1 fruit fly cellular context compared by ENCODE assay signal in genomic region chr3R:19162135-19162616, dm6.
TF ChIP-seq lines count a peak whose summit lies in the region.

CG42359 (minus strand) TSS chr3R:19162300.
Nsun5 (minus strand) TSS chr3R:19162300.

TF ChIP-seq in whole organism, embryonic, 481 proteins besides CTCF, POLR2A, EP300 and RAD21 (continued from another document):
- TF ChIP-seq tgo (GFP tag; IDR thresholded peaks at IDR 0.05; lab: Robert Waterston, UW) (peak; percentile 86), yki (optimal IDR thresholded peaks at IDR 0.05; lab: Kevin White, UChicago) (no peak), HmgD (GFP tag; optimal IDR thresholded peaks at IDR 0.05; lab: Kevin White, UChicago) (peak; percentile 95), CG10565 (GFP tag; optimal IDR thresholded peaks at IDR 0.05; lab: Kevin White, UChicago) (peak; percentile 46), D19B (GFP tag; optimal IDR thresholded peaks at IDR 0.05; lab: Kevin White, UChicago) (peak; percentile 100), CG8388 (GFP tag; optimal IDR thresholded peaks at IDR 0.05; lab: Kevin White, UChicago) (peak; percentile 85), H15 (GFP tag; IDR thresholded peaks at IDR 0.05; lab: Robert Waterston, UW) (peak; percentile 85; the same call in 2 of the 3 replicates), sens (GFP tag; lab: Kevin White, UChicago) (peak; percentile 98), nerfin-2 (GFP tag; IDR thresholded peaks at IDR 0.05; lab: Robert Waterston, UW; ENCODE audit: partially characterized antibody) (peak; percentile 76), MTF-1 (GFP tag; optimal IDR thresholded peaks at IDR 0.05; lab: Kevin White, UChicago; ENCODE audit: borderline replicate concordance) (peak; percentile 50), nau (GFP tag; optimal IDR thresholded peaks at IDR 0.05; lab: Kevin White, UChicago) (peak; percentile 65), repo (GFP tag; optimal IDR thresholded peaks at IDR 0.05; lab: Kevin White, UChicago) (peak; percentile 81), unc-4 (GFP tag; IDR thresholded peaks at IDR 0.05; lab: Robert Waterston, UW; ENCODE audit: partially characterized antibody) (peak; percentile 95), CG1602 (GFP tag; optimal IDR thresholded peaks at IDR 0.05; lab: Kevin White, UChicago) (peak; percentile 87), Deaf1 (tag; optimal IDR thresholded peaks at IDR 0.05; lab: Kevin White, UChicago) (peak; percentile 62), CG18599 (GFP tag; optimal IDR thresholded peaks at IDR 0.05; lab: Kevin White, UChicago) (peak; percentile 89), Ada2b (GFP tag; IDR thresholded peaks at IDR 0.05; lab: Robert Waterston, UW) (peak; percentile 89), hth (optimal IDR thresholded peaks at IDR 0.05; lab: Kevin White, UChicago) (no peak), CG7839 (tag; optimal IDR thresholded peaks at IDR 0.05; lab: Kevin White, UChicago) (peak; percentile 83), H2.0 (GFP tag; IDR thresholded peaks at IDR 0.05; lab: Robert Waterston, UW) (peak; percentile 88), CkIIα-i1 (GFP tag; IDR thresholded peaks at IDR 0.05; lab: Robert Waterston, UW) (no peak), Lim3 (GFP tag; IDR thresholded peaks at IDR 0.05; lab: Robert Waterston, UW) (no peak), CG12299 (tag; optimal IDR thresholded peaks at IDR 0.05; lab: Kevin White, UChicago) (peak; percentile 79), CG14441 (GFP tag; IDR thresholded peaks at IDR 0.05; lab: Robert Waterston, UW) (peak; percentile 91), cas (GFP tag; IDR thresholded peaks at IDR 0.05; lab: Robert Waterston, UW) (peak; percentile 72), CG3281 (GFP tag; optimal IDR thresholded peaks at IDR 0.05; lab: Kevin White, UChicago) (peak; percentile 84), pan (optimal IDR thresholded peaks at IDR 0.05; lab: Kevin White, UChicago) (no peak), pan (GFP tag; optimal IDR thresholded peaks at IDR 0.05 in 1 of 2, IDR thresholded peaks at IDR 0.05 in 1 of 2) (peak in 1 of 2 experiments; percentile 90), prd (optimal IDR thresholded peaks at IDR 0.05; lab: Kevin White, UChicago) (no peak), prd (GFP tag; IDR thresholded peaks at IDR 0.05; lab: Robert Waterston, UW) (peak; percentile 95), Blimp-1 (GFP tag; optimal IDR thresholded peaks at IDR 0.05; lab: Kevin White, UChicago) (peak; percentile 89), CG4730 (GFP tag; IDR thresholded peaks at IDR 0.05; lab: Robert Waterston, UW) (peak; percentile 83), da (GFP tag; optimal IDR thresholded peaks at IDR 0.05; lab: Kevin White, UChicago) (peak; percentile 81), CG32532 (GFP tag; IDR thresholded peaks at IDR 0.05; lab: Robert Waterston, UW) (peak; percentile 92), sr (GFP tag; IDR thresholded peaks at IDR 0.05; lab: Robert Waterston, UW) (peak; percentile 62; the same call in 2 of the 3 replicates), Adf1 (GFP tag; IDR thresholded peaks at IDR 0.05; lab: Robert Waterston, UW) (peak; percentile 33; the same call in 1 of the 2 replicates), CG17361 (GFP tag; IDR thresholded peaks at IDR 0.05; lab: Robert Waterston, UW) (peak; percentile 92), CG12104 (GFP tag; optimal IDR thresholded peaks at IDR 0.05; lab: Kevin White, UChicago) (peak; percentile 78), YL-1 (GFP tag; optimal IDR thresholded peaks at IDR 0.05; lab: Kevin White, UChicago) (peak; percentile 95), grn (GFP tag; optimal IDR thresholded peaks at IDR 0.05; lab: Kevin White, UChicago) (peak; percentile 46), CG9437 (GFP tag; optimal IDR thresholded peaks at IDR 0.05; lab: Kevin White, UChicago) (peak; percentile 55), row (GFP tag; IDR thresholded peaks at IDR 0.05; lab: Robert Waterston, UW) (peak; percentile 96), CG4328 (GFP tag; optimal IDR thresholded peaks at IDR 0.05; lab: Kevin White, UChicago) (peak; percentile 79), Eip74EF (GFP tag; optimal IDR thresholded peaks at IDR 0.05; lab: Kevin White, UChicago) (peak in 1 of 2 experiments; percentile 63), CG31441 (GFP tag; IDR thresholded peaks at IDR 0.05; lab: Robert Waterston, UW) (peak; percentile 85), nmo (GFP tag; optimal IDR thresholded peaks at IDR 0.05; lab: Kevin White, UChicago) (peak; percentile 92), tup (GFP tag; optimal IDR thresholded peaks at IDR 0.05; lab: Kevin White, UChicago) (peak; percentile 67), sisA (GFP tag; IDR thresholded peaks at IDR 0.05; lab: Robert Waterston, UW) (peak; percentile 89), gcm2 (GFP tag; optimal IDR thresholded peaks at IDR 0.05; lab: Kevin White, UChicago) (peak; percentile 28), chn (GFP tag; optimal IDR thresholded peaks at IDR 0.05; lab: Kevin White, UChicago) (peak; percentile 94), Meics (GFP tag; optimal IDR thresholded peaks at IDR 0.05; lab: Kevin White, UChicago) (peak; percentile 83), CG14860 (GFP tag; IDR thresholded peaks at IDR 0.05; lab: Robert Waterston, UW; ENCODE audit: partially characterized antibody) (peak; percentile 82), shn (GFP tag; optimal IDR thresholded peaks at IDR 0.05; lab: Kevin White, UChicago) (peak; percentile 91), psq (GFP tag; optimal IDR thresholded peaks at IDR 0.05; lab: Kevin White, UChicago) (peak; percentile 67), BtbVII (GFP tag; optimal IDR thresholded peaks at IDR 0.05; lab: Kevin White, UChicago) (peak; percentile 79), CG7271 (tag; optimal IDR thresholded peaks at IDR 0.05; lab: Kevin White, UChicago) (peak; percentile 84), bcd (GFP tag; optimal IDR thresholded peaks at IDR 0.05; lab: Kevin White, UChicago) (peak; percentile 87), h (optimal IDR thresholded peaks at IDR 0.05; lab: Kevin White, UChicago) (no peak), tio (GFP tag; optimal IDR thresholded peaks at IDR 0.05; lab: Kevin White, UChicago) (peak; percentile 76), CG34422 (GFP tag; IDR thresholded peaks at IDR 0.05; lab: Robert Waterston, UW) (peak; percentile 90), Xbp1 (GFP tag; optimal IDR thresholded peaks at IDR 0.05; lab: Kevin White, UChicago) (peak; percentile 94), Oli (tag; optimal IDR thresholded peaks at IDR 0.05; lab: Kevin White, UChicago) (peak; percentile 81), lab (GFP tag; optimal IDR thresholded peaks at IDR 0.05; lab: Kevin White, UChicago) (peak; percentile 93), Fer3 (tag; optimal IDR thresholded peaks at IDR 0.05; lab: Kevin White, UChicago) (peak; percentile 86), pros (GFP tag; optimal IDR thresholded peaks at IDR 0.05; lab: Kevin White, UChicago) (no peak), CG11504 (tag; optimal IDR thresholded peaks at IDR 0.05; lab: Kevin White, UChicago) (peak; percentile 86), HHEX (GFP tag; optimal IDR thresholded peaks at IDR 0.05; lab: Kevin White, UChicago) (peak; percentile 84), CG4282 (GFP tag; optimal IDR thresholded peaks at IDR 0.05; lab: Kevin White, UChicago) (peak; percentile 85), Opbp (GFP tag; IDR thresholded peaks at IDR 0.05; lab: Robert Waterston, UW; ENCODE audit: partially characterized antibody) (peak; percentile 82), lmd (GFP tag; IDR thresholded peaks at IDR 0.05; lab: Robert Waterston, UW) (peak; percentile 84), Sry-δ (GFP tag; optimal IDR thresholded peaks at IDR 0.05; lab: Kevin White, UChicago) (peak; percentile 92), Abd-B (GFP tag; optimal IDR thresholded peaks at IDR 0.05; lab: Kevin White, UChicago) (peak; percentile 90), CG30020 (tag; optimal IDR thresholded peaks at IDR 0.05; lab: Kevin White, UChicago) (peak; percentile 82), Hand (GFP tag; optimal IDR thresholded peaks at IDR 0.05; lab: Kevin White, UChicago) (peak; percentile 48), CG8290 (GFP tag; optimal IDR thresholded peaks at IDR 0.05; lab: Kevin White, UChicago) (peak; percentile 94), CG8290 (tag; optimal IDR thresholded peaks at IDR 0.05; lab: Kevin White, UChicago) (peak; percentile 80 to 96), Camta (GFP tag; optimal IDR thresholded peaks at IDR 0.05; lab: Kevin White, UChicago) (peak; percentile 88), Sry-β (GFP tag; optimal IDR thresholded peaks at IDR 0.05; lab: Kevin White, UChicago) (peak; percentile 35), CG2202 (tag; optimal IDR thresholded peaks at IDR 0.05; lab: Kevin White, UChicago) (peak; percentile 77), dimm (GFP tag; IDR thresholded peaks at IDR 0.05; lab: Robert Waterston, UW) (peak; percentile 51; the same call in 1 of the 2 replicates), fu2 (GFP tag; optimal IDR thresholded peaks at IDR 0.05; lab: Kevin White, UChicago) (peak; percentile 90), tap (tag; optimal IDR thresholded peaks at IDR 0.05; lab: Kevin White, UChicago) (peak; percentile 81), cad (GFP tag; optimal IDR thresholded peaks at IDR 0.05; lab: Kevin White, UChicago) (no peak), phol (tag; optimal IDR thresholded peaks at IDR 0.05; lab: Kevin White, UChicago) (peak; percentile 92), croc (GFP tag; conservative IDR thresholded peaks at IDR 0.05; lab: Robert Waterston, UW) (peak; percentile 70), Nf-YA (GFP tag; IDR thresholded peaks at IDR 0.05; lab: Robert Waterston, UW) (peak; percentile 84), Elba2 (GFP tag; optimal IDR thresholded peaks at IDR 0.05; lab: Kevin White, UChicago) (peak; percentile 85), dan (GFP tag; IDR thresholded peaks at IDR 0.05; lab: Robert Waterston, UW) (peak; percentile 79), twi (tag; optimal IDR thresholded peaks at IDR 0.05; lab: Kevin White, UChicago) (peak; percentile 79), CG11560 (tag; IDR thresholded peaks at IDR 0.05; lab: Robert Waterston, UW) (peak; percentile 94), CG6854 (GFP tag; optimal IDR thresholded peaks at IDR 0.05; lab: Kevin White, UChicago) (peak; percentile 28), CG9609 (GFP tag; optimal IDR thresholded peaks at IDR 0.05; lab: Kevin White, UChicago) (peak; percentile 93), Sox102F (GFP tag; optimal IDR thresholded peaks at IDR 0.05; lab: Kevin White, UChicago) (peak; percentile 90), CG16815 (GFP tag; optimal IDR thresholded peaks at IDR 0.05; lab: Kevin White, UChicago) (peak; percentile 73), CG31224 (GFP tag; IDR thresholded peaks at IDR 0.05; lab: Robert Waterston, UW) (peak; percentile 71), CG5245 (GFP tag; optimal IDR thresholded peaks at IDR 0.05; lab: Kevin White, UChicago) (peak; percentile 79), CG8924 (tag; optimal IDR thresholded peaks at IDR 0.05; lab: Kevin White, UChicago) (peak; percentile 93), Six4 (GFP tag; optimal IDR thresholded peaks at IDR 0.05; lab: Kevin White, UChicago) (peak; percentile 91), slou (GFP tag; optimal IDR thresholded peaks at IDR 0.05; lab: Kevin White, UChicago) (peak; percentile 79), CG1024 (GFP tag; IDR thresholded peaks at IDR 0.05; lab: Robert Waterston, UW) (peak; percentile 84), bigmax (GFP tag; optimal IDR thresholded peaks at IDR 0.05; lab: Kevin White, UChicago) (peak; percentile 59), Oaz (GFP tag; IDR thresholded peaks at IDR 0.05; lab: Robert Waterston, UW) (peak; percentile 62), slp2 (GFP tag; optimal IDR thresholded peaks at IDR 0.05; lab: Kevin White, UChicago) (peak; percentile 88), CG2678 (tag; optimal IDR thresholded peaks at IDR 0.05; lab: Kevin White, UChicago) (peak; percentile 89), crp (GFP tag; optimal IDR thresholded peaks at IDR 0.05; lab: Kevin White, UChicago) (peak in 1 of 2 experiments; percentile 59), Fer1 (GFP tag; optimal IDR thresholded peaks at IDR 0.05; lab: Kevin White, UChicago) (peak; percentile 91), CG9215 (GFP tag; IDR thresholded peaks at IDR 0.05; lab: Robert Waterston, UW) (peak; percentile 100), wor (GFP tag; IDR thresholded peaks at IDR 0.05; lab: Robert Waterston, UW) (peak; percentile 65), nom (GFP tag; optimal IDR thresholded peaks at IDR 0.05; lab: Kevin White, UChicago) (peak; percentile 47), luna (GFP tag; optimal IDR thresholded peaks at IDR 0.05; lab: Kevin White, UChicago) (peak; percentile 70), Atf6 (GFP tag; IDR thresholded peaks at IDR 0.05; lab: Robert Waterston, UW) (peak; percentile 85), fd64A (GFP tag; optimal IDR thresholded peaks at IDR 0.05; lab: Kevin White, UChicago) (peak; percentile 10), CG4404 (GFP tag; IDR thresholded peaks at IDR 0.05; lab: Robert Waterston, UW) (peak; percentile 85), peb (GFP tag; IDR thresholded peaks at IDR 0.05; lab: Robert Waterston, UW) (peak; percentile 71; the same call in 1 of the 2 replicates), dmrt99B (tag; optimal IDR thresholded peaks at IDR 0.05; lab: Kevin White, UChicago) (peak; percentile 81), CG32767 (GFP tag; IDR thresholded peaks at IDR 0.05; lab: Robert Waterston, UW) (peak; percentile 85), dati (GFP tag; IDR thresholded peaks at IDR 0.05; lab: Robert Waterston, UW) (peak; percentile 73), CG30431 (GFP tag; optimal IDR thresholded peaks at IDR 0.05; lab: Kevin White, UChicago) (peak; percentile 70), odd (GFP tag; optimal IDR thresholded peaks at IDR 0.05; lab: Kevin White, UChicago) (peak; percentile 7), ase (GFP tag; IDR thresholded peaks at IDR 0.05; lab: Robert Waterston, UW) (peak; percentile 86), CG11398 (GFP tag; optimal IDR thresholded peaks at IDR 0.05; lab: Kevin White, UChicago) (peak; percentile 86)
